Worm (Caenorhabditis elegans): ENCODE data around the gene srt-44.

DNA sequence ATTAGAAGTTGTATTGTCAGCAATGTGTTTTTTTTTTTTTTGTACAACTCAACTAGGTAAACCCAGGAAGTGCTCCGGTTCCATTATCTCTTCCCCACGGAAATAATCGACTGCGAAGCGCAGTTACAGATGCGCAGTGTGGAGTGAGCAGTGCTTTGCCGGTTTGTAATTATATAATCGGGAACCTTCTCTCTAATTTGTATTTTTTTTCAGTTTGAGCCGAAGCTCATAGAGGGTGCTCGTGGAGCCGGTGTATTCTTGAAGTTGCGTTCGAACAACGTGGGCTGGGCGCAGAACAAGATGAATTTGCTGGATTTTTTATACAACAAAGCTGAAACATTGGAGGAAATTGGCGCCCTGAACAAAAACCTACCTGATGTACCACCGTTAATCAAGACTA, 45.4 kb upstream of the srt-44 start, which contains the start of gene Y41E3.13:
- no peak for TF ChIP-seq mxl-3 (GFP tag; optimal IDR thresholded peaks at IDR 0.05)
- TF ChIP-seq rbr-2 (tag; optimal IDR thresholded peaks at IDR 0.05) = no peak
- TF ChIP-seq lin-39 (tag; optimal IDR thresholded peaks at IDR 0.05) = no peak
